Fruit fly (Drosophila melanogaster): ENCODE results near the gene CG15020.

CG15020 gene

dm6 chr3L:4413800-4414446, 7.5 kb upstream of the CG15020 start (continued):
- TF ChIP-seq CG31365 (tag; optimal IDR thresholded peaks at IDR 0.05) (no peak), nmo (GFP tag; optimal IDR thresholded peaks at IDR 0.05) (no peak), Hr51 (GFP tag; optimal IDR thresholded peaks at IDR 0.05) (no peak), MESR4 (GFP tag; optimal IDR thresholded peaks at IDR 0.05) (no peak), CG12299 (tag; optimal IDR thresholded peaks at IDR 0.05) (no peak), cad (GFP tag; optimal IDR thresholded peaks at IDR 0.05) (no peak), CG5180 (GFP tag; optimal IDR thresholded peaks at IDR 0.05) (peak; percentile 70), fru (optimal IDR thresholded peaks at IDR 0.05) (no peak), Dad (GFP tag; optimal IDR thresholded peaks at IDR 0.05) (no peak), tll (GFP tag; optimal IDR thresholded peaks at IDR 0.05) (no peak), mirr (GFP tag; optimal IDR thresholded peaks at IDR 0.05) (peak; percentile 89), cwo (GFP tag; optimal IDR thresholded peaks at IDR 0.05) (peak; percentile 89), usp (GFP tag; optimal IDR thresholded peaks at IDR 0.05) (no peak), Tbp (GFP tag; optimal IDR thresholded peaks at IDR 0.05) (no peak), CG13775 (GFP tag; optimal IDR thresholded peaks at IDR 0.05) (no peak), run (tag; optimal IDR thresholded peaks at IDR 0.05) (no peak), cas (GFP tag; IDR thresholded peaks at IDR 0.05) (no peak), Dp (GFP tag; optimal IDR thresholded peaks at IDR 0.05) (no peak), nau (GFP tag; optimal IDR thresholded peaks at IDR 0.05) (no peak), sna (GFP tag; IDR thresholded peaks at IDR 0.05; ENCODE audit: partially characterized antibody) (peak; percentile 55; the same call in 1 of the 2 replicates), CG17829 (tag; optimal IDR thresholded peaks at IDR 0.05) (no peak), CG8478 (optimal IDR thresholded peaks at IDR 0.05) (no peak), gce (GFP tag; IDR thresholded peaks at IDR 0.05) (no peak), CG5245 (GFP tag; optimal IDR thresholded peaks at IDR 0.05) (no peak), mld (GFP tag; IDR thresholded peaks at IDR 0.05; ENCODE audit: partially characterized antibody) (no peak), CG18011 (GFP tag; optimal IDR thresholded peaks at IDR 0.05) (no peak), CG12769 (tag; optimal IDR thresholded peaks at IDR 0.05) (peak; percentile 88), oc (tag; optimal IDR thresholded peaks at IDR 0.05) (peak; percentile 27), phol (tag; optimal IDR thresholded peaks at IDR 0.05) (no peak), amos (GFP tag; IDR thresholded peaks at IDR 0.05; ENCODE audit: partially characterized antibody) (no peak; the same call in 1 of the 2 replicates), HLH54F (GFP tag; optimal IDR thresholded peaks at IDR 0.05) (peak; percentile 14), YL-1 (GFP tag; optimal IDR thresholded peaks at IDR 0.05) (no peak), Mad (GFP tag; optimal IDR thresholded peaks at IDR 0.05) (no peak), Bdp1 (GFP tag; optimal IDR thresholded peaks at IDR 0.05) (no peak), onecut (GFP tag; IDR thresholded peaks at IDR 0.05) (no peak), z (GFP tag; IDR thresholded peaks at IDR 0.05) (no peak), CG11560 (tag; IDR thresholded peaks at IDR 0.05) (no peak), Dip2 (GFP tag; IDR thresholded peaks at IDR 0.05) (no peak), hth (optimal IDR thresholded peaks at IDR 0.05) (no peak), CG17912 (GFP tag; optimal IDR thresholded peaks at IDR 0.05) (peak; percentile 25), CG12659 (GFP tag; optimal IDR thresholded peaks at IDR 0.05) (no peak), NfI (GFP tag; optimal IDR thresholded peaks at IDR 0.05) (no peak), CG1024 (GFP tag; IDR thresholded peaks at IDR 0.05) (no peak), Opbp (GFP tag; IDR thresholded peaks at IDR 0.05; ENCODE audit: partially characterized antibody) (no peak), bsh (GFP tag; optimal IDR thresholded peaks at IDR 0.05) (no peak), ranshi (GFP tag; IDR thresholded peaks at IDR 0.05) (0 out of 2 replicates have a peak, but pooled peaks have one; percentile 28), CG18764 (GFP tag; optimal IDR thresholded peaks at IDR 0.05) (no peak), CG4424 (GFP tag; optimal IDR thresholded peaks at IDR 0.05) (no peak), CG12104 (GFP tag; optimal IDR thresholded peaks at IDR 0.05) (no peak), CG10274 (GFP tag; optimal IDR thresholded peaks at IDR 0.05) (no peak)

Data from whole organism, embryonic.